Fruit fly (Drosophila melanogaster) whole organism, wandering third instar larva: ENCODE data around the gene CG31139.

Experiments used
- HLH106 ChIP-seq: fragments of 200-800 bp; optimal IDR thresholded peaks from 3 replicates; lab custom pipeline; 2019; ENCODE audit warnings: missing biosample characterization, mild to moderate bottlenecking, missing genetic modification characterization, moderate library complexity
- Jra ChIP-seq: sonication (Bioruptor generic); optimal IDR thresholded peaks from 2 replicates; lab custom pipeline; 2016; ENCODE audit warnings: missing biosample characterization, missing genetic modification characterization
- Myc ChIP-seq: fragments of >200 bp; optimal IDR thresholded peaks from 2 replicates; lab custom pipeline; 2017
- N ChIP-seq: fragments of >200 bp; optimal IDR thresholded peaks from 2 replicates; lab custom pipeline; 2018; ENCODE audit warnings: missing biosample characterization, missing external identifiers, missing genetic modification characterization
- dmrt93B ChIP-seq: fragments of 200-800 bp; sonication (Bioruptor generic); optimal IDR thresholded peaks from 2 replicates; lab custom pipeline; 2018; ENCODE audit warnings: missing biosample characterization, mild to moderate bottlenecking, missing genetic modification characterization
- fru ChIP-seq: fragments of 200-800 bp; sonication (Bioruptor generic); optimal IDR thresholded peaks from 3 replicates; lab custom pipeline; 2016; ENCODE audit warnings: missing biosample characterization, mild to moderate bottlenecking, missing genetic modification characterization
- h ChIP-seq: fragments of 200-800 bp; sonication (Bioruptor generic); optimal IDR thresholded peaks from 3 replicates; lab custom pipeline; 2016; ENCODE audit warnings: missing biosample characterization, mild to moderate bottlenecking, missing genetic modification characterization
- lola ChIP-seq: fragments of >200 bp; optimal IDR thresholded peaks from 2 replicates; lab custom pipeline; 2017; ENCODE audit warnings: missing biosample characterization, missing genetic modification characterization
- sage ChIP-seq: fragments of 200-800 bp; sonication (Bioruptor generic); optimal IDR thresholded peaks from 2 replicates; lab custom pipeline; 2016; ENCODE audit warnings: missing biosample characterization, mild to moderate bottlenecking, missing genetic modification characterization
- sv ChIP-seq: fragments of 200-800 bp; sonication (Bioruptor generic); optimal IDR thresholded peaks from 3 replicates; lab custom pipeline; 2016; ENCODE audit warnings: missing biosample characterization, missing genetic modification characterization
- usp ChIP-seq: fragments of >200 bp; optimal IDR thresholded peaks from 2 replicates; lab custom pipeline; 2017; ENCODE audit warnings: missing biosample characterization, missing genetic modification characterization

DNA sequence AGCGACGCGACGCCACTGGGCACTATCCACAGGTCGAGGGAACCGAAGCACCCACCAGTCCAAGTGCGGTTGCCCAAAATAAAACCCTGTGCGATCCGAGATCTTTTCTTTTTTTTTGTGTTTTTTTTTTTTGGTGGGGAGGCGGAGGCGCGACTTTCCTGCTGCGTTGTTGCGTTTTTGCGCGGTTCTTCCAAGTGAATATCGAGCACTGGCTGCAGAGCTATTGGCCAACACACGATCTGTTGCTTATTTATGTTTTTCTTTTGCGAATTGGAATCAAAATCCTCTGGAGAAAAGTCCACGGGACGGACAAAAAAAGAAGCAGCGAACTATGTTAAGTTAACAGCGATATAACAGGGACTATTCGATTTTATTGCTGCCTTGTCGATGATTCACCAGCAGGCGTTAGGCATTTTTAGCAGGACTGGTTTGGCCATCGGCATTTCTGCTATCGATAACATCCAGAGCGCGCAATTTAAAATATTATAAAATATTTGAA, 28.0 kb downstream of the CG31139 start, which contains the start of gene wge:
- TF ChIP-seq HLH106 (tag; lab: Kevin White, UChicago) (peak; percentile 12), sage (GFP tag; lab: Kevin White, UChicago) (no peak), sv (no peak), fru (GFP tag; lab: Kevin White, UChicago) (no peak), Jra (GFP tag; lab: Kevin White, UChicago) (no peak), lola (GFP tag; lab: Kevin White, UChicago) (no peak), Myc (no peak), h (GFP tag; lab: Kevin White, UChicago) (no peak), N (no peak), dmrt93B (GFP tag; lab: Kevin White, UChicago) (no peak), usp (GFP tag; lab: Kevin White, UChicago) (no peak)
